Fruit fly (Drosophila melanogaster): ENCODE results near the gene Oat.

Oat gene

DNA sequence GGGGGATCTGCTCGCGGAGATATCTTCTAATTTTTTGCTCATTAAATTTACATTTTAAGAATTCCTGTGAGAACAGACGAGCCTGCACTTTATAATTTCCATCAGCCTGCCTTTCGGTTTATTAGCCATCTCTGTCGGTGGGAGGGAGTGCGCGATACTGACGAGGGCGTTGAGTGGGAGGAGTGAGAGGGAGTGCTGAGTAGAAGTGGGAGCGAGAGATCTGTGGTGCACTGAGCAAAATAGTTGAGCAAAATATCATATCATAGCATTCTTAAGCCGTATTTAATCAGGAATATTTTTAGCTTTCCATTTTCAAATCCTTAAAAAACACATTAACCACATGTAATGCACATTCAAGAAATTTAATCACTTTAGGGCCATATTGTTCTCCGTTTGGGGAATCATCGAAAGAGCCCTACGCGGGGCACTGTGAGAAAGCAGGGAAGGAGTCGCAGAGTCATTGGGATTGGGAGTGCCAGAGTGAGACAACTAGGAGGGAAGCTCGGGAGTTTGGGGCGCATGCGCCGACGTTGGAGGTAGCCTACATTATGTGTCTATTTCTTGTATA, 15.5 kb upstream of the Oat start (continued):
- TF ChIP-seq bsh (GFP tag; optimal IDR thresholded peaks at IDR 0.05) (no peak), sens (GFP tag) (peak; percentile 67), CG32767 (GFP tag; IDR thresholded peaks at IDR 0.05) (no peak), abd-A (tag; optimal IDR thresholded peaks at IDR 0.05) (no peak), CG8089 (GFP tag; optimal IDR thresholded peaks at IDR 0.05) (no peak), sens-2 (GFP tag; IDR thresholded peaks at IDR 0.05) (no peak), CG32772 (GFP tag; IDR thresholded peaks at IDR 0.05) (0 out of 2 replicates have a peak, but pooled peaks have one; percentile 18), CG17802 (tag; optimal IDR thresholded peaks at IDR 0.05) (no peak), ase (GFP tag; IDR thresholded peaks at IDR 0.05) (no peak), CG18599 (GFP tag; optimal IDR thresholded peaks at IDR 0.05) (peak; percentile 26), odd (GFP tag; optimal IDR thresholded peaks at IDR 0.05) (no peak), CG1647 (GFP tag; optimal IDR thresholded peaks at IDR 0.05) (no peak), ham (GFP tag; IDR thresholded peaks at IDR 0.05) (no peak), h (optimal IDR thresholded peaks at IDR 0.05) (no peak), tgo (GFP tag; IDR thresholded peaks at IDR 0.05) (peak; percentile 34; the same call in 1 of the 3 replicates), CG10274 (GFP tag; optimal IDR thresholded peaks at IDR 0.05) (no peak), ara (GFP tag; IDR thresholded peaks at IDR 0.05) (no peak), gem (tag; optimal IDR thresholded peaks at IDR 0.05) (peak; percentile 19), CG14710 (tag; optimal IDR thresholded peaks at IDR 0.05) (no peak), Ada2b (GFP tag; IDR thresholded peaks at IDR 0.05) (no peak), CG1832 (GFP tag; optimal IDR thresholded peaks at IDR 0.05) (peak; percentile 50), salm (tag; optimal IDR thresholded peaks at IDR 0.05) (no peak), scrt (GFP tag; optimal IDR thresholded peaks at IDR 0.05) (no peak), CG34422 (GFP tag; IDR thresholded peaks at IDR 0.05) (no peak), zfh1 (GFP tag; IDR thresholded peaks at IDR 0.05) (0 out of 3 replicates have a peak, but pooled peaks have one; percentile 4), pb (GFP tag; optimal IDR thresholded peaks at IDR 0.05) (no peak), dysf (GFP tag; IDR thresholded peaks at IDR 0.05) (0 out of 3 replicates have a peak, but pooled peaks have one; percentile 9), Xbp1 (GFP tag; optimal IDR thresholded peaks at IDR 0.05) (peak; percentile 9), CG7556 (GFP tag; optimal IDR thresholded peaks at IDR 0.05) (no peak), ssp (GFP tag; IDR thresholded peaks at IDR 0.05) (peak; percentile 21; the same call in 1 of the 2 replicates), dimm (GFP tag; IDR thresholded peaks at IDR 0.05) (no peak), CG17328 (GFP tag; IDR thresholded peaks at IDR 0.05) (0 out of 2 replicates have a peak, but pooled peaks have one; percentile 5), NC2β (GFP tag; optimal IDR thresholded peaks at IDR 0.05) (no peak), CG31441 (GFP tag; IDR thresholded peaks at IDR 0.05) (no peak), fd64A (GFP tag; optimal IDR thresholded peaks at IDR 0.05) (no peak), NK7.1 (GFP tag; optimal IDR thresholded peaks at IDR 0.05) (no peak), maf-S (GFP tag; optimal IDR thresholded peaks at IDR 0.05) (no peak), Myb (GFP tag; optimal IDR thresholded peaks at IDR 0.05) (no peak), Nf-YB (GFP tag; optimal IDR thresholded peaks at IDR 0.05) (peak; percentile 85), so (GFP tag; IDR thresholded peaks at IDR 0.05) (no peak), dan (GFP tag; IDR thresholded peaks at IDR 0.05) (no peak), insv (GFP tag; optimal IDR thresholded peaks at IDR 0.05) (no peak), lov (optimal IDR thresholded peaks at IDR 0.05) (no peak), lov (GFP tag; IDR thresholded peaks at IDR 0.05) (no peak), CG11504 (tag; optimal IDR thresholded peaks at IDR 0.05) (no peak), H2.0 (GFP tag; IDR thresholded peaks at IDR 0.05) (no peak), CG10321 (GFP tag; IDR thresholded peaks at IDR 0.05) (peak; percentile 54; the same call in 1 of the 2 replicates), prd (optimal IDR thresholded peaks at IDR 0.05) (no peak), prd (GFP tag; IDR thresholded peaks at IDR 0.05) (0 out of 3 replicates have a peak, but pooled peaks have one; percentile 13), sob (GFP tag; IDR thresholded peaks at IDR 0.05) (0 out of 2 replicates have a peak, but pooled peaks have one; percentile 35), ato (GFP tag; IDR thresholded peaks at IDR 0.05; ENCODE audit: partially characterized antibody) (no peak), Ets65A (GFP tag) (peak; percentile 11)

Data from whole organism, embryonic.